Worm (Caenorhabditis elegans) whole organism, L4 larva: ENCODE measurements around the gene msp-78.
A peak's percentile ranks its signal among the peaks of the same experiment; 100 is the strongest.

Experiments used
- F10B5.3 ChIP-seq: sonication (generic microtip); optimal IDR thresholded peaks from 2 replicates; lab custom pipeline; 2016; ENCODE audit warnings: mild to moderate bottlenecking, missing genetic modification characterization, missing compliant biosample characterization
- Y48G9A.11 ChIP-seq: fragments of 200-800 bp; sonication (Bioruptor generic); IDR thresholded peaks from 2 replicates; pipeline ENCODE4 v1.3.6; 2022; ENCODE audit warnings: missing genetic modification reagents, missing genetic modification characterization, missing compliant biosample characterization
- aha-1 ChIP-seq: fragments of 150-350 bp; peaks from one replicate; lab custom pipeline; 2014; ENCODE audit warnings: missing biosample characterization, missing genetic modification characterization
- aly-2 ChIP-seq: sonication (generic microtip); optimal IDR thresholded peaks from 2 replicates; lab custom pipeline; 2018; ENCODE audit warnings: missing biosample characterization, missing genetic modification characterization
- ceh-32 ChIP-seq: sonication (generic microtip); optimal IDR thresholded peaks from 2 replicates; lab custom pipeline; 2016; ENCODE audit warnings: mild to moderate bottlenecking, missing genetic modification characterization, missing compliant biosample characterization; ENCODE audit not compliant: poor library complexity
- lsy-2 ChIP-seq, 2 experiments: fragments of 150-350 bp in 1 of 2; sonication (generic microtip) in 1 of 2; optimal IDR thresholded peaks; 2 replicates each; lab custom pipeline; 2014 to 2017; ENCODE audit warnings: missing biosample characterization in 2 of 2, missing genetic modification characterization in 2 of 2
- nhr-76 ChIP-seq: fragments of 150-350 bp; optimal IDR thresholded peaks from 2 replicates; lab custom pipeline; 2014; ENCODE audit warnings: missing biosample characterization, missing genetic modification characterization
- nhr-77 ChIP-seq: fragments of 150-350 bp; optimal IDR thresholded peaks from 2 replicates; lab custom pipeline; 2014; ENCODE audit warnings: missing biosample characterization, missing genetic modification characterization

The msp-78 gene

DNA sequence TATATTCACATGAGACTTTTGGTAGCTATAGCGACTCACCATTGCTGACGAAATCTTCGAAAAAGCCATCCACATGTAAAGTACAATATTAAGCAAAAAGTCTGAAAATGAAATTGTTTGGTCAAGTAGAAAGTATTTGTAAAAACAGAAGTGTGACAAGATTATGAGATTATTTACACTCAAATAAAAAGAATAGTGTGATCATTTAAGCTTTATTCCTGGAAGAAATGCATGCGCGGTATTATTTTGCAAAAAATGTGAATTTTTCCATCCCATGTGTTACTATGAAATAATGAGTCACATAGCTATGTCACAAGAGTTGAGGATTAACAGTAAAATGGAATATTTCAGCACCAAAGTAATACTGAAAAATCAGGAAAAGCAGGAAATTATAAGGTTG is 40.8 kb downstream of the msp-78 start, which contains the start of gene dct-15:
dct-15 (minus strand) TSS at position 101 of the 400 bp plus-strand sequence.
- TF ChIP-seq nhr-77 (tag; lab: Kevin White, UChicago) = no peak
- no peak for TF ChIP-seq F10B5.3
- no peak for TF ChIP-seq lsy-2 (tag; optimal IDR thresholded peaks at IDR 0.05; lab: Kevin White, UChicago)
- no peak for TF ChIP-seq Y48G9A.11 (GFP tag; lab: Robert Waterston, UW)
- TF ChIP-seq nhr-76 = no peak

DNA sequence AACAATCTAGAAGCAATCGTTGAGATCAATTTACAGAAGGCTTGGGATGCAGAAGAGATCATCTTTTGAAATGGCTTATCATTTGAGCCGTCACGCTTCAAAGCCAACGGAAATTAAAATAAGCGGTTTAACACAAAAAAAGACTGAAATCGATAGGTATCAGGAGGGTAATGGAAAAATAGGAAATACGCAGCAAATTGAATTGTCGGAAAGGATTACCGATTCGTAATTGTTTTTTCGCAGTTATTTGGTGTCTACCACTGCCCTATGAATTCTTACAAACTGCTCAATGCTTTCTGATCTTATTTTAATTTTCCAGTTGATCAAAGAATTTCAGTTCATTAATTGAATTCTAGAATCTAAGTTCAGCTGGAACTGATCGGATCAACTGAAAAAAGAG is 41.6 kb downstream of the msp-78 start:
- TF ChIP-seq aha-1 (tag; lab: Kevin White, UChicago) = peak; percentile 63
- TF ChIP-seq ceh-32 = no peak

ce11 chrIV:9815432-9815831 is 45.6 kb downstream of the msp-78 start, which contains the start of gene egl-20:
egl-20 (minus strand) TSS chrIV:9815532.
- TF ChIP-seq aly-2 (tag; lab: Kevin White, UChicago) = no peak
